Worm (Caenorhabditis elegans): ENCODE measurements around the gene bbs-2.

DNA sequence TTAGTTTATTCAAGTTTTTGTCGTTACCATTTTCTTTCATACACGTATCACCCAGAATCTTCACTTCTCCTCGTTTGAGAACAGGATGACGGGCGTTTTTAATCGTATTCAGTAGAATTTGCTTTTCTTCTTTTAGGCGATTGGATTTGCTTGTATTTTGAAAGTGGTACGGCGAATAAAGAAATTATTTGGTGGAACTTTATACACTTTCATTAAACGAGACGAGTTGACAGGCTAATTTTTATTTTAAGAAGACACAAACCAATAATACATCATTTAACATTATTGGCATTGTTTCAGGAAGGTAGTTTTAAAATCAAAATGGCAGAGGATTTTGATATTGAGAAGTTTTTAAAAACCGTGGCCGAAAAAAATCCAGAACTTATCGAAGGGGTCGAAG is 18.8 kb upstream of the bbs-2 start, which contains the start of gene C49H3.4:
- no peak for TF ChIP-seq him-1 (tag; optimal IDR thresholded peaks at IDR 0.05)
- TF ChIP-seq dao-5 (tag; optimal IDR thresholded peaks at IDR 0.05): no peak
